Worm (Caenorhabditis elegans) whole organism, young adult: ENCODE measurements around the gene snfc-5.

Experiments used
- B0019.2 ChIP-seq: fragments of 200-800 bp; sonication (Bioruptor generic); conservative IDR thresholded peaks from 2 replicates; pipeline ENCODE4 v1.3.6; 2022; ENCODE audit warnings: missing genetic modification reagents, missing genetic modification characterization, missing compliant biosample characterization
- B0035.1 ChIP-seq: sonication (generic microtip); optimal IDR thresholded peaks from 2 replicates; lab custom pipeline; 2016; ENCODE audit warnings: missing genetic modification characterization, mild to moderate bottlenecking, missing compliant biosample characterization, missing genotype, missing genetic modification reagents
- B0261.1 ChIP-seq: sonication (generic microtip); optimal IDR thresholded peaks from 2 replicates; lab custom pipeline; 2016; ENCODE audit warnings: mild to moderate bottlenecking, missing genetic modification characterization, moderate library complexity, missing compliant biosample characterization
- C06A6.2 ChIP-seq: fragments of 200-800 bp; sonication (Bioruptor generic); conservative IDR thresholded peaks from 2 replicates; pipeline ENCODE4 v1.3.6; 2022; ENCODE audit warnings: missing genetic modification characterization, missing compliant biosample characterization
- D2030.7 ChIP-seq: fragments of 200-800 bp; sonication (Bioruptor generic); IDR thresholded peaks from 2 replicates; pipeline ENCODE4 v1.3.6; 2022; ENCODE audit warnings: missing genetic modification reagents, missing genetic modification characterization, missing compliant biosample characterization
- F22D6.2 ChIP-seq: sonication (generic microtip); optimal IDR thresholded peaks from 2 replicates; lab custom pipeline; 2016; ENCODE audit warnings: mild to moderate bottlenecking, missing genetic modification characterization, missing compliant biosample characterization
- F23B12.7 ChIP-seq: sonication (generic microtip); optimal IDR thresholded peaks from 2 replicates; lab custom pipeline; 2017; ENCODE audit warnings: missing genetic modification characterization, mild to moderate bottlenecking, missing compliant biosample characterization, antibody characterized with exemption, moderate library complexity; ENCODE audit not compliant: insufficient read depth
- F52B5.7 ChIP-seq: sonication (generic microtip); optimal IDR thresholded peaks from 2 replicates; lab custom pipeline; 2016; ENCODE audit warnings: mild to moderate bottlenecking, missing genetic modification characterization, missing compliant biosample characterization
- F55B11.4 ChIP-seq: sonication (generic microtip); optimal IDR thresholded peaks from 2 replicates; lab custom pipeline; 2016; ENCODE audit warnings: missing compliant biosample characterization, missing genetic modification characterization, borderline replicate concordance; ENCODE audit not compliant: insufficient read depth
- K11D2.4 ChIP-seq: fragments of 200-800 bp; sonication (Bioruptor generic); IDR thresholded peaks from 2 replicates; pipeline ENCODE4 v1.3.6; 2022; ENCODE audit warnings: missing genetic modification reagents, missing genetic modification characterization, missing compliant biosample characterization
- T26A5.8 ChIP-seq: sonication (generic microtip); optimal IDR thresholded peaks from 2 replicates; lab custom pipeline; 2016; ENCODE audit warnings: missing genetic modification characterization, missing compliant biosample characterization
- Y67H2A.10 ChIP-seq: fragments of 200-800 bp; sonication (Bioruptor generic); conservative IDR thresholded peaks from 2 replicates; pipeline ENCODE4 v1.3.6; 2022; ENCODE audit warnings: missing genetic modification reagents, missing genetic modification characterization, missing compliant biosample characterization
- Y95B8A.8 ChIP-seq: fragments of 200-800 bp; sonication (Bioruptor generic); IDR thresholded peaks from 2 replicates; pipeline ENCODE4 v1.3.6; 2022; ENCODE audit warnings: missing genetic modification reagents, missing genetic modification characterization, missing compliant biosample characterization
- ama-1 ChIP-seq, 3 experiments: fragments of 150-350 bp in 1 of 3; sonication (generic microtip) in 2 of 3; optimal IDR thresholded peaks; 2 replicates each; lab custom pipeline; 2014 to 2018; ENCODE audit warnings: missing biosample characterization in 2 of 3, missing genetic modification characterization in 2 of 3, missing genetic modification reagents in 2 of 3
- atf-7 ChIP-seq: sonication (generic microtip); optimal IDR thresholded peaks from 2 replicates; lab custom pipeline; 2017; ENCODE audit warnings: mild to moderate bottlenecking, missing genetic modification characterization, missing compliant biosample characterization
- athp-1 ChIP-seq: sonication (generic microtip); optimal IDR thresholded peaks from 2 replicates; lab custom pipeline; 2017; ENCODE audit warnings: mild to moderate bottlenecking, missing genetic modification characterization, missing compliant biosample characterization
- attf-6 ChIP-seq: fragments of 200-800 bp; sonication (Bioruptor generic); IDR thresholded peaks from 2 replicates; pipeline ENCODE4 v1.3.6; 2022; ENCODE audit warnings: missing genetic modification reagents, missing genetic modification characterization, missing compliant biosample characterization
- ccch-3 ChIP-seq: fragments of 200-800 bp; sonication (Bioruptor generic); optimal IDR thresholded peaks from 2 replicates; lab custom pipeline; 2018; ENCODE audit warnings: mild to moderate bottlenecking, missing genetic modification characterization, missing compliant biosample characterization
- ceh-40 ChIP-seq: fragments of 200-800 bp; sonication (Bioruptor generic); IDR thresholded peaks from 2 replicates; pipeline ENCODE4 v1.3.6; 2022; ENCODE audit warnings: missing genetic modification characterization, missing compliant biosample characterization
- ceh-58 ChIP-seq: fragments of 200-800 bp; sonication (Bioruptor generic); IDR thresholded peaks from 2 replicates; pipeline ENCODE4 v1.3.6; 2022; ENCODE audit warnings: missing genetic modification characterization, missing compliant biosample characterization
- egl-44 ChIP-seq: fragments of 200-800 bp; sonication (Bioruptor generic); IDR thresholded peaks from 2 replicates; pipeline ENCODE4 v1.3.6; 2022; ENCODE audit warnings: missing genetic modification reagents, missing genetic modification characterization, missing compliant biosample characterization
- fkh-3 ChIP-seq: sonication (generic microtip); optimal IDR thresholded peaks from 2 replicates; lab custom pipeline; 2016; ENCODE audit warnings: mild to moderate bottlenecking, missing genetic modification characterization, missing compliant biosample characterization
- him-1 ChIP-seq: sonication (generic microtip); optimal IDR thresholded peaks from 2 replicates; lab custom pipeline; 2016; ENCODE audit warnings: missing genotype, missing genetic modification reagents, missing genetic modification characterization, missing compliant biosample characterization
- hrde-1 ChIP-seq: sonication (generic microtip); optimal IDR thresholded peaks from 2 replicates; lab custom pipeline; 2016; ENCODE audit warnings: missing genetic modification characterization, mild to moderate bottlenecking, missing compliant biosample characterization, moderate library complexity, missing genotype, missing genetic modification reagents, borderline replicate concordance
- lag-1 ChIP-seq: fragments of 200-800 bp; sonication (Bioruptor generic); IDR thresholded peaks from 2 replicates; pipeline ENCODE4 v1.3.6; 2022; ENCODE audit warnings: missing genetic modification reagents, missing genetic modification characterization, missing compliant biosample characterization
- lsy-27 ChIP-seq: sonication (generic microtip); optimal IDR thresholded peaks from 2 replicates; lab custom pipeline; 2017; ENCODE audit warnings: missing genetic modification characterization, mild to moderate bottlenecking, missing compliant biosample characterization, antibody characterized with exemption, missing genotype, borderline replicate concordance; ENCODE audit not compliant: insufficient read depth
- madf-6 ChIP-seq: fragments of 200-800 bp; sonication (Bioruptor generic); IDR thresholded peaks from 2 replicates; pipeline ENCODE4 v1.3.6; 2022; ENCODE audit warnings: missing genetic modification reagents, missing genetic modification characterization, missing compliant biosample characterization
- madf-8 ChIP-seq: fragments of 200-800 bp; sonication (Bioruptor generic); conservative IDR thresholded peaks from 2 replicates; pipeline ENCODE4 v1.3.6; 2022; ENCODE audit warnings: missing genetic modification reagents, missing genetic modification characterization, missing compliant biosample characterization
- mxl-1 ChIP-seq: sonication (generic microtip); optimal IDR thresholded peaks from 2 replicates; lab custom pipeline; 2016; ENCODE audit warnings: missing genetic modification characterization, missing compliant biosample characterization
- nfyb-1 ChIP-seq: fragments of 200-800 bp; sonication (Bioruptor generic); IDR thresholded peaks from 2 replicates; pipeline ENCODE4 v1.3.6; 2022; ENCODE audit warnings: missing genetic modification reagents, missing genetic modification characterization, missing compliant biosample characterization
- nhr-80 ChIP-seq: sonication (generic microtip); optimal IDR thresholded peaks from 2 replicates; lab custom pipeline; 2016; ENCODE audit warnings: missing genetic modification characterization, missing compliant biosample characterization
- pha-4 ChIP-seq: fragments of 150-350 bp; sonication (generic microtip); optimal IDR thresholded peaks from 2 replicates; lab custom pipeline; 2014; ENCODE audit warnings: missing biosample characterization, missing genetic modification reagents, missing genetic modification characterization
- rec-8 ChIP-seq, 2 experiments: sonication (generic microtip); optimal IDR thresholded peaks; 2 replicates each; lab custom pipeline; 2016; ENCODE audit warnings: mild to moderate bottlenecking in 2 of 2, missing genetic modification characterization in 2 of 2, missing genetic modification reagents in 2 of 2, missing genotype in 2 of 2, missing biosample characterization in 1 of 2, missing compliant biosample characterization in 1 of 2, moderate library complexity in 1 of 2
- sea-2 ChIP-seq: fragments of 200-800 bp; sonication (Bioruptor generic); IDR thresholded peaks from 2 replicates; pipeline ENCODE4 v1.3.6; 2022; ENCODE audit warnings: missing genetic modification characterization, missing compliant biosample characterization
- snpc-1.1 ChIP-seq: sonication (generic microtip); optimal IDR thresholded peaks from 2 replicates; lab custom pipeline; 2017; ENCODE audit warnings: missing genetic modification characterization, mild to moderate bottlenecking, missing compliant biosample characterization, antibody characterized with exemption, moderate library complexity, missing genotype, missing genetic modification reagents; ENCODE audit not compliant: insufficient read depth
- snpc-4 ChIP-seq, 5 experiments: fragments of 150-350 bp in 1 of 5; sonication (generic microtip) in 4 of 5; optimal IDR thresholded peaks; 2 replicates each; lab custom pipeline; 2014 to 2018; ENCODE audit warnings: missing genetic modification characterization in 5 of 5, missing biosample characterization in 3 of 5, antibody characterized with exemption in 2 of 5, mild to moderate bottlenecking in 2 of 5, missing compliant biosample characterization in 2 of 5, missing genotype in 2 of 5, moderate library complexity in 2 of 5, missing genetic modification reagents in 1 of 5
- xnd-1 ChIP-seq: sonication (generic microtip); optimal IDR thresholded peaks from 2 replicates; lab custom pipeline; 2016; ENCODE audit warnings: missing genotype, missing genetic modification reagents, missing genetic modification characterization, missing compliant biosample characterization
- zim-3 ChIP-seq: sonication (generic microtip); optimal IDR thresholded peaks from 2 replicates; lab custom pipeline; 2017; ENCODE audit warnings: mild to moderate bottlenecking, missing genetic modification characterization, moderate library complexity, missing compliant biosample characterization
- ztf-18 ChIP-seq: sonication (generic microtip); optimal IDR thresholded peaks from 2 replicates; lab custom pipeline; 2016; ENCODE audit warnings: missing genotype, mild to moderate bottlenecking, missing genetic modification characterization, missing compliant biosample characterization
- ztf-28 ChIP-seq: fragments of 200-800 bp; sonication (Bioruptor generic); IDR thresholded peaks from 2 replicates; pipeline ENCODE4 v1.3.6; 2022; ENCODE audit warnings: missing genetic modification reagents, missing genetic modification characterization, missing compliant biosample characterization
- ztf-3 ChIP-seq: fragments of 200-800 bp; sonication (Bioruptor generic); optimal IDR thresholded peaks from 2 replicates; lab custom pipeline; 2018; ENCODE audit warnings: mild to moderate bottlenecking, missing genetic modification characterization, missing compliant biosample characterization

The snfc-5 gene

DNA sequence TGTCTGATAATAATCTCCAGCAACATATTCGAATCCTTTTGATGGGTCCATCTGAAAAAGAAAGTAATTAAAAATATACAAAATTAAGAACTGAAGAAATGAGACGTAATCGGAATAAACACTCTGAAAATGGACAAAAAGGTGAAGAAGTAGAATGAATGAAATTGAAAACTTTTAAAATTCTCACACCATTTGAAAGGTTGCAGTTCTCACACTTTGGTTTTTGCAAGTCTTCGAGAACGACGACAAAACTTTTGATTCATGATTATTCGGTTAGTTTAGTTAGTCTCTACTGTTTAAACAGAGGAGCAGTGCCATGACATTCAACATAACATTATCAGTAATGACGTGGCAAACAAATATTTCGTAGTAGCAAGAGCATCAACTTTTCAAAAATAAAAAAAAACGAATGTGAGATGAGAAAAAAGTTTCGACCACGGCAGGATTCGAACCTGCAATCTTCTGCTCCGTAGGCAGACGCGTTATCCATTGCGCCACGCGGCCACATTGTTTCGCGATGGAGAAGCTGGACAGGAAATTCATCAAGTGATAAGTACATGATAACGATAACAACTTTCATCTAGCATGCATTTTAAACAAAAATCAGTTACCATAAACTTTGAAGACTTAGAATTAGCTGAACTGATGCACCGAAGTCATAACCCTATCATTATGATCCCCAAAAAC, 45.5 kb downstream of the snfc-5 start, which contains the start of gene ceh-43 (continued):
- TF ChIP-seq snpc-4 (GFP tag; optimal IDR thresholded peaks at IDR 0.05; lab: Kevin White, UChicago) = peak; percentile 11
- TF ChIP-seq snpc-4 (tag; optimal IDR thresholded peaks at IDR 0.05; lab: Kevin White, UChicago) = peak in 1 of 4 experiments; percentile 17
- 0 out of 2 replicates have a peak, but pooled peaks have one; percentile 38 for TF ChIP-seq ztf-28
- no peak for TF ChIP-seq ceh-40 (GFP tag; lab: Robert Waterston, UW)
- TF ChIP-seq F23B12.7 (tag; lab: Kevin White, UChicago) = peak; percentile 11
- no peak for TF ChIP-seq zim-3 (tag; lab: Kevin White, UChicago)
- TF ChIP-seq egl-44 (GFP tag; lab: Robert Waterston, UW) = no peak
- no peak for TF ChIP-seq mxl-1 (tag; lab: Kevin White, UChicago)
- TF ChIP-seq him-1 = peak; percentile 46
- TF ChIP-seq D2030.7 = peak; percentile 60; the same call in 1 of the 2 replicates
- TF ChIP-seq Y67H2A.10 = no peak
- no peak for TF ChIP-seq T26A5.8 (tag; lab: Kevin White, UChicago)
- TF ChIP-seq snpc-1.1 (tag; lab: Kevin White, UChicago) = no peak
- no peak for TF ChIP-seq pha-4 (tag; lab: Kevin White, UChicago)
- no peak for TF ChIP-seq ama-1 (optimal IDR thresholded peaks at IDR 0.05; lab: Kevin White, UChicago)
- TF ChIP-seq ama-1 (GFP tag; optimal IDR thresholded peaks at IDR 0.05; lab: Kevin White, UChicago) = no peak
- TF ChIP-seq C06A6.2 (GFP tag; lab: Robert Waterston, UW) = no peak
- TF ChIP-seq athp-1 (tag; lab: Kevin White, UChicago) = no peak
- TF ChIP-seq madf-8 (GFP tag; lab: Robert Waterston, UW) = no peak
- peak; percentile 57 for TF ChIP-seq B0019.2 (GFP tag; lab: Robert Waterston, UW)
- TF ChIP-seq lsy-27 (tag; lab: Kevin White, UChicago) = no peak
- TF ChIP-seq B0261.1 = peak; percentile 71
- TF ChIP-seq K11D2.4 = no peak
- TF ChIP-seq F22D6.2 (tag; lab: Kevin White, UChicago) = no peak
- TF ChIP-seq sea-2 = no peak
- TF ChIP-seq fkh-3 (tag; lab: Kevin White, UChicago) = no peak
- no peak for TF ChIP-seq attf-6
- no peak for TF ChIP-seq ccch-3 (GFP tag; lab: Kevin White, UChicago)
- TF ChIP-seq atf-7 = no peak
- TF ChIP-seq hrde-1 (tag; lab: Kevin White, UChicago) = no peak
- peak in 1 of 2 experiments; percentile 11 for TF ChIP-seq rec-8 (tag; optimal IDR thresholded peaks at IDR 0.05; lab: Kevin White, UChicago)
- no peak for TF ChIP-seq Y95B8A.8 (GFP tag; lab: Robert Waterston, UW)
- TF ChIP-seq xnd-1 (tag; lab: Kevin White, UChicago) = no peak
- no peak for TF ChIP-seq ceh-58
- TF ChIP-seq F55B11.4 = no peak
- no peak for TF ChIP-seq ztf-3 (GFP tag; lab: Kevin White, UChicago)
- 0 out of 2 replicates have a peak, but pooled peaks have one; percentile 32 for TF ChIP-seq nfyb-1 (GFP tag; lab: Robert Waterston, UW)
- TF ChIP-seq ztf-18 (tag; lab: Kevin White, UChicago) = peak; percentile 36
- no peak for TF ChIP-seq B0035.1 (tag; lab: Kevin White, UChicago)
- TF ChIP-seq lag-1 (GFP tag; lab: Robert Waterston, UW) = no peak
- TF ChIP-seq nhr-80 (tag; lab: Kevin White, UChicago) = no peak
- peak; percentile 64; the same call in 1 of the 2 replicates for TF ChIP-seq madf-6
- no peak for TF ChIP-seq F52B5.7 (tag; lab: Kevin White, UChicago)
